Fruit fly (Drosophila melanogaster) whole organism, embryonic: Measurements from ENCODE around the gene CG11970.

ENCODE experiments used
- ATbp ChIP-seq: fragments of 200-800 bp; sonication (Bioruptor generic); optimal IDR thresholded peaks from 2 replicates; lab custom pipeline; 2017; ENCODE audit warnings: missing biosample characterization, mild to moderate bottlenecking, missing genetic modification characterization, missing genetic modification reagents
- Atf-2 ChIP-seq: fragments of 200-800 bp; sonication (Bioruptor generic); optimal IDR thresholded peaks from 2 replicates; lab custom pipeline; 2016; ENCODE audit warnings: missing biosample characterization, missing genetic modification characterization
- CG10267 ChIP-seq: fragments of 200-800 bp; sonication (Bioruptor generic); optimal IDR thresholded peaks from 2 replicates; lab custom pipeline; 2018; ENCODE audit warnings: missing biosample characterization, mild to moderate bottlenecking, missing genetic modification characterization, moderate library complexity
- CG11504 ChIP-seq: fragments of 200-800 bp; sonication (Bioruptor generic); optimal IDR thresholded peaks from 3 replicates; lab custom pipeline; 2019; ENCODE audit warnings: missing biosample characterization, mild to moderate bottlenecking, missing genetic modification characterization, moderate library complexity
- CG11560 ChIP-seq: fragments of 200-800 bp; sonication (Bioruptor generic); IDR thresholded peaks from 3 replicates; pipeline ENCODE4 v1.3.6; 2022; ENCODE audit warnings: missing biosample characterization, missing genetic modification characterization
- CG13287 ChIP-seq: fragments of 200-800 bp; sonication (Bioruptor generic); IDR thresholded peaks from 2 replicates; pipeline ENCODE4 v1.3.6; 2022; ENCODE audit warnings: missing biosample characterization, missing genetic modification characterization; ENCODE audit not compliant: partially characterized antibody
- CG14014 ChIP-seq: fragments of 200-800 bp; sonication (Bioruptor generic); IDR thresholded peaks from 2 replicates; pipeline ENCODE4 v1.3.6; 2022; ENCODE audit warnings: missing biosample characterization, missing genetic modification characterization
- CG14441 ChIP-seq: fragments of 200-800 bp; sonication (Bioruptor generic); IDR thresholded peaks from 2 replicates; pipeline ENCODE4 v1.3.6; 2022; ENCODE audit warnings: missing biosample characterization, missing genetic modification characterization
- CG17186 ChIP-seq: fragments of 200-800 bp; sonication (Bioruptor generic); optimal IDR thresholded peaks from 3 replicates; lab custom pipeline; 2017; ENCODE audit warnings: missing biosample characterization, missing genetic modification reagents, missing genetic modification characterization
- CG17568 ChIP-seq: fragments of 200-800 bp; sonication (Bioruptor generic); optimal IDR thresholded peaks from 2 replicates; lab custom pipeline; 2018; ENCODE audit warnings: missing biosample characterization, mild to moderate bottlenecking, missing genetic modification characterization, moderate library complexity
- CG4617 ChIP-seq: fragments of 200-800 bp; sonication (Bioruptor generic); optimal IDR thresholded peaks from 3 replicates; lab custom pipeline; 2016; ENCODE audit warnings: missing biosample characterization, missing genetic modification characterization, borderline replicate concordance
- CG6683 ChIP-seq: fragments of 200-800 bp; sonication (Bioruptor generic); optimal IDR thresholded peaks from 2 replicates; lab custom pipeline; 2017; ENCODE audit warnings: missing biosample characterization, mild to moderate bottlenecking, missing genetic modification characterization, missing genetic modification reagents
- CG6689 ChIP-seq: fragments of 200-800 bp; sonication (Bioruptor generic); IDR thresholded peaks from 2 replicates; pipeline ENCODE4 v1.3.6; 2022; ENCODE audit warnings: missing biosample characterization, missing genetic modification characterization
- CG7928 ChIP-seq: fragments of 200-800 bp; sonication (Bioruptor generic); optimal IDR thresholded peaks from 2 replicates; lab custom pipeline; 2017; ENCODE audit warnings: missing biosample characterization, mild to moderate bottlenecking, missing genetic modification characterization
- CG7987 ChIP-seq: fragments of 200-800 bp; sonication (Bioruptor generic); optimal IDR thresholded peaks from 2 replicates; lab custom pipeline; 2018; ENCODE audit warnings: missing biosample characterization, mild to moderate bottlenecking, missing genetic modification characterization, moderate library complexity
- CG9215 ChIP-seq: fragments of 200-800 bp; sonication (Bioruptor generic); IDR thresholded peaks from 2 replicates; pipeline ENCODE4 v1.3.6; 2022; ENCODE audit warnings: missing biosample characterization, missing genetic modification characterization
- CG9932 ChIP-seq: fragments of 200-800 bp; sonication (Bioruptor generic); IDR thresholded peaks from 2 replicates; pipeline ENCODE4 v1.3.6; 2022; ENCODE audit warnings: missing biosample characterization, missing genetic modification characterization
- CHES-1-like ChIP-seq: fragments of 200-800 bp; sonication (Bioruptor generic); optimal IDR thresholded peaks from 2 replicates; lab custom pipeline; 2016; ENCODE audit warnings: missing biosample characterization, missing genetic modification characterization
- CoRest ChIP-seq: fragments of 200-800 bp; sonication (Bioruptor generic); optimal IDR thresholded peaks from 3 replicates; lab custom pipeline; 2018; ENCODE audit warnings: missing biosample characterization, mild to moderate bottlenecking, missing genetic modification characterization, moderate library complexity
- D19A ChIP-seq: fragments of 200-800 bp; optimal IDR thresholded peaks from 3 replicates; lab custom pipeline; 2019; ENCODE audit warnings: missing biosample characterization, mild to moderate bottlenecking, missing genetic modification characterization, moderate library complexity
- Dad ChIP-seq: fragments of 200-800 bp; sonication (Bioruptor generic); optimal IDR thresholded peaks from 3 replicates; lab custom pipeline; 2016; ENCODE audit warnings: missing biosample characterization, missing genetic modification characterization
- Dek ChIP-seq: fragments of 200-800 bp; sonication (Bioruptor generic); optimal IDR thresholded peaks from 3 replicates; lab custom pipeline; 2019; ENCODE audit warnings: missing biosample characterization, mild to moderate bottlenecking, missing genetic modification characterization, moderate library complexity
- Drgx ChIP-seq: fragments of 200-800 bp; sonication (Bioruptor generic); IDR thresholded peaks from 2 replicates; pipeline ENCODE4 v1.3.6; 2022; ENCODE audit warnings: missing biosample characterization, missing genetic modification characterization
- Max ChIP-seq: fragments of 200-800 bp; sonication (Bioruptor generic); optimal IDR thresholded peaks from 2 replicates; lab custom pipeline; 2016; ENCODE audit warnings: missing biosample characterization, mild to moderate bottlenecking, missing genetic modification characterization
- Mrtf ChIP-seq: fragments of 200-800 bp; sonication (Bioruptor generic); IDR thresholded peaks from 3 replicates; pipeline ENCODE4 v1.3.6; 2022; ENCODE audit warnings: missing biosample characterization, missing genetic modification characterization
- Myb ChIP-seq: fragments of 200-800 bp; sonication (Bioruptor generic); optimal IDR thresholded peaks from 2 replicates; lab custom pipeline; 2016; ENCODE audit warnings: missing biosample characterization, missing genetic modification characterization
- NFAT ChIP-seq: fragments of 200-800 bp; sonication (Bioruptor generic); IDR thresholded peaks from 2 replicates; pipeline ENCODE4 v1.3.6; 2022; ENCODE audit warnings: missing biosample characterization, missing genetic modification characterization
- Neu2 ChIP-seq: fragments of 200-800 bp; sonication (Bioruptor generic); optimal IDR thresholded peaks from 3 replicates; lab custom pipeline; 2016; ENCODE audit warnings: missing biosample characterization, missing genetic modification characterization, borderline replicate concordance
- Nf-YB ChIP-seq: fragments of 200-800 bp; sonication (Bioruptor generic); optimal IDR thresholded peaks from 3 replicates; lab custom pipeline; 2019; ENCODE audit warnings: missing biosample characterization, mild to moderate bottlenecking, missing genetic modification characterization, moderate library complexity
- NfI ChIP-seq: fragments of 200-800 bp; sonication (Bioruptor generic); optimal IDR thresholded peaks from 3 replicates; lab custom pipeline; 2018; ENCODE audit warnings: missing biosample characterization, mild to moderate bottlenecking, missing genetic modification characterization, moderate library complexity
- Sin3A ChIP-seq: fragments of >200 bp; optimal IDR thresholded peaks from 2 replicates; lab custom pipeline; 2018
- Sry-δ ChIP-seq: fragments of 200-800 bp; sonication (Bioruptor generic); optimal IDR thresholded peaks from 2 replicates; lab custom pipeline; 2016; ENCODE audit warnings: missing biosample characterization, missing genetic modification characterization
- Xbp1 ChIP-seq: fragments of 200-800 bp; sonication (Bioruptor generic); optimal IDR thresholded peaks from 3 replicates; lab custom pipeline; 2016; ENCODE audit warnings: missing biosample characterization, mild to moderate bottlenecking, missing genetic modification characterization
- ato ChIP-seq: fragments of 200-800 bp; sonication (Bioruptor generic); IDR thresholded peaks from 2 replicates; pipeline ENCODE4 v1.3.6; 2022; ENCODE audit warnings: missing biosample characterization, missing genetic modification characterization; ENCODE audit not compliant: partially characterized antibody
- crc ChIP-seq: fragments of 200-800 bp; sonication (Bioruptor generic); optimal IDR thresholded peaks from 2 replicates; lab custom pipeline; 2016; ENCODE audit warnings: missing biosample characterization, missing genetic modification characterization
- dysf ChIP-seq: fragments of 200-800 bp; sonication (Bioruptor generic); IDR thresholded peaks from 3 replicates; pipeline ENCODE4 v1.3.6; 2022; ENCODE audit warnings: missing biosample characterization, missing genetic modification characterization
- emc ChIP-seq: fragments of 200-800 bp; sonication (Bioruptor generic); optimal IDR thresholded peaks from 2 replicates; lab custom pipeline; 2016; ENCODE audit warnings: missing biosample characterization, missing genetic modification characterization
- gem ChIP-seq: fragments of 200-800 bp; sonication (Bioruptor generic); optimal IDR thresholded peaks from 2 replicates; lab custom pipeline; 2019; ENCODE audit warnings: missing biosample characterization, mild to moderate bottlenecking, missing genetic modification characterization, moderate library complexity
- jumu ChIP-seq: fragments of 200-800 bp; sonication (Bioruptor generic); optimal IDR thresholded peaks from 3 replicates; lab custom pipeline; 2016; ENCODE audit warnings: missing biosample characterization, missing genetic modification characterization
- luna ChIP-seq: fragments of 200-800 bp; sonication (Bioruptor generic); optimal IDR thresholded peaks from 2 replicates; lab custom pipeline; 2016; ENCODE audit warnings: missing biosample characterization, missing genetic modification characterization
- mirr ChIP-seq: fragments of 200-800 bp; sonication (Bioruptor generic); optimal IDR thresholded peaks from 3 replicates; lab custom pipeline; 2018; ENCODE audit warnings: missing biosample characterization, mild to moderate bottlenecking, missing genetic modification characterization
- pan ChIP-seq, 4 experiments: fragments of >200 bp in 3 of 4; fragments of 200-800 bp in 1 of 4; sonication (Bioruptor generic) in 1 of 4; optimal IDR thresholded peaks in 3 of 4; IDR thresholded peaks in 1 of 4; 2 replicates each; pipeline versions ENCODE4 v1.3.6 to Lab custom; 2017 to 2022; ENCODE audit warnings: missing biosample characterization in 2 of 4, missing genetic modification characterization in 2 of 4, mixed read lengths in 1 of 4
- rib ChIP-seq: fragments of 200-800 bp; sonication (Bioruptor generic); IDR thresholded peaks from 2 replicates; pipeline ENCODE4 v1.3.6; 2022; ENCODE audit warnings: missing biosample characterization, missing genetic modification characterization
- scrt ChIP-seq: fragments of 200-800 bp; sonication (Bioruptor generic); optimal IDR thresholded peaks from 2 replicates; lab custom pipeline; 2018; ENCODE audit warnings: missing biosample characterization, mild to moderate bottlenecking, missing genetic modification characterization, moderate library complexity
- sima ChIP-seq: fragments of 200-800 bp; sonication (Bioruptor generic); optimal IDR thresholded peaks from 2 replicates; lab custom pipeline; 2016; ENCODE audit warnings: missing biosample characterization, missing genetic modification characterization
- ssp ChIP-seq: fragments of 200-800 bp; sonication (Bioruptor generic); IDR thresholded peaks from 2 replicates; pipeline ENCODE4 v1.3.6; 2022; ENCODE audit warnings: missing biosample characterization, missing genetic modification characterization
- tgo ChIP-seq: fragments of 200-800 bp; sonication (Bioruptor generic); IDR thresholded peaks from 3 replicates; pipeline ENCODE4 v1.3.6; 2022; ENCODE audit warnings: missing biosample characterization, missing genetic modification characterization
- twi ChIP-seq: fragments of 200-800 bp; optimal IDR thresholded peaks from 2 replicates; lab custom pipeline; 2019; ENCODE audit warnings: missing biosample characterization, mild to moderate bottlenecking, missing genetic modification characterization, moderate library complexity
- vnd ChIP-seq: fragments of 200-800 bp; sonication (Bioruptor generic); IDR thresholded peaks from 3 replicates; pipeline ENCODE4 v1.3.6; 2022; ENCODE audit warnings: missing biosample characterization, missing genetic modification characterization; ENCODE audit not compliant: partially characterized antibody
- wdn ChIP-seq: fragments of 200-800 bp; sonication (Bioruptor generic); IDR thresholded peaks from 2 replicates; pipeline ENCODE4 v1.3.6; 2022; ENCODE audit warnings: missing biosample characterization, missing genetic modification characterization

Gene CG11970

dm6 chr3R:8944866-8945265 is 39.7 kb upstream of the CG11970 start, which contains the start of gene CG11964 (continued):
- TF ChIP-seq Dek (tag; lab: Kevin White, UChicago) (peak; percentile 65), CG9215 (GFP tag; lab: Robert Waterston, UW) (peak; percentile 43), wdn (GFP tag; lab: Robert Waterston, UW) (peak; percentile 55), CG4617 (GFP tag; lab: Kevin White, UChicago) (peak; percentile 89), NfI (GFP tag; lab: Kevin White, UChicago) (peak; percentile 49), CG17568 (GFP tag; lab: Kevin White, UChicago) (no peak), Xbp1 (peak; percentile 69), crc (GFP tag; lab: Kevin White, UChicago) (no peak), jumu (peak; percentile 60), CG11560 (tag; lab: Robert Waterston, UW) (no peak), CG10267 (tag; lab: Kevin White, UChicago) (peak; percentile 73), CG11504 (tag; lab: Kevin White, UChicago) (peak; percentile 78), CG13287 (GFP tag; lab: Robert Waterston, UW) (peak; percentile 100), Sin3A (lab: Kevin White, UChicago) (peak; percentile 53), Myb (GFP tag; lab: Kevin White, UChicago) (peak; percentile 71), emc (GFP tag; lab: Kevin White, UChicago) (peak; percentile 7), D19A (peak; percentile 4), scrt (GFP tag; lab: Kevin White, UChicago) (peak; percentile 10), sima (GFP tag; lab: Kevin White, UChicago) (no peak), Mrtf (GFP tag; lab: Robert Waterston, UW) (no peak), vnd (GFP tag; lab: Robert Waterston, UW) (peak; percentile 99), CHES-1-like (GFP tag; lab: Kevin White, UChicago) (peak; percentile 74), CG7987 (GFP tag; lab: Kevin White, UChicago) (peak; percentile 46), CG17186 (GFP tag; lab: Kevin White, UChicago) (peak; percentile 63), Nf-YB (peak; percentile 3), ato (peak; percentile 97), CG9932 (GFP tag; lab: Robert Waterston, UW) (peak; percentile 91), Dad (GFP tag; lab: Kevin White, UChicago) (peak; percentile 65), ATbp (GFP tag; lab: Kevin White, UChicago) (no peak), rib (GFP tag; lab: Robert Waterston, UW) (peak; percentile 69; the same call in 1 of the 2 replicates), ssp (peak; percentile 52; the same call in 1 of the 2 replicates), Sry-δ (GFP tag; lab: Kevin White, UChicago) (peak; percentile 99), CG14441 (no peak), Drgx (GFP tag; lab: Robert Waterston, UW) (no peak), twi (tag; lab: Kevin White, UChicago) (peak; percentile 25), luna (GFP tag; lab: Kevin White, UChicago) (no peak), Max (GFP tag; lab: Kevin White, UChicago) (peak; percentile 78), CG7928 (GFP tag; lab: Kevin White, UChicago) (peak; percentile 46), Neu2 (GFP tag; lab: Kevin White, UChicago) (peak; percentile 32), NFAT (peak; percentile 67), Atf-2 (GFP tag; lab: Kevin White, UChicago) (peak; percentile 32), CG14014 (GFP tag; lab: Robert Waterston, UW) (peak; percentile 50; the same call in 1 of the 2 replicates), gem (tag; lab: Kevin White, UChicago) (peak; percentile 67), CG6689 (GFP tag; lab: Robert Waterston, UW) (no peak), pan (optimal IDR thresholded peaks at IDR 0.05; lab: Kevin White, UChicago) (no peak), pan (GFP tag; optimal IDR thresholded peaks at IDR 0.05 in 1 of 2, IDR thresholded peaks at IDR 0.05 in 1 of 2) (peak in 1 of 2 experiments; percentile 42), dysf (peak; percentile 41; the same call in 1 of the 3 replicates), CoRest (peak; percentile 68), mirr (no peak), tgo (GFP tag; lab: Robert Waterston, UW) (peak; percentile 80), CG6683 (GFP tag; lab: Kevin White, UChicago) (no peak)
